Fruit fly (Drosophila melanogaster): ENCODE measurements around the gene dpr11.

dpr11 gene

DNA sequence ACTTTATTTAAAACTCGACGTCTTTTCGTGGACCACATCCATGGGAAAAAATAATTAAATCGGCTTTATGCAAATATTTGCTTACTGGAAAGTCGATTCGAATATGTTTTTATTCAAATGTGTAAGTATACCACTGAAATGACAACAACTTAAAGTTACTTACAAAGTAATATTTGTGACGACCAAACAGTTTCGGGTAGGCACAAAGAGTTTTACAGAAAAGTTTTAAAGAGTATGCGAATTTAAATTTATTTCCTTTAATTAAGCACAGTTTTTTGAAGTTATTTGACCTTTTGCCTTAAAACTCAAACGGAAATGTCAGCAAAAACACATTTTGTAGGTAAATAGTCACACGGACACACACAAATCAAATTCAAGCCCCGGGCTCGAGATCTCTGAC lies 44.4 kb downstream of the dpr11 start, which contains the start of gene Pif2:
Gene Pif2, plus strand, starts transcription at position 301 of the 400 bp plus-strand sequence.
- no peak for TF ChIP-seq sisA (GFP tag; IDR thresholded peaks at IDR 0.05)
- no peak for TF ChIP-seq twi (tag; optimal IDR thresholded peaks at IDR 0.05)
- TF ChIP-seq CG11247 (GFP tag; IDR thresholded peaks at IDR 0.05), result no peak

DNA sequence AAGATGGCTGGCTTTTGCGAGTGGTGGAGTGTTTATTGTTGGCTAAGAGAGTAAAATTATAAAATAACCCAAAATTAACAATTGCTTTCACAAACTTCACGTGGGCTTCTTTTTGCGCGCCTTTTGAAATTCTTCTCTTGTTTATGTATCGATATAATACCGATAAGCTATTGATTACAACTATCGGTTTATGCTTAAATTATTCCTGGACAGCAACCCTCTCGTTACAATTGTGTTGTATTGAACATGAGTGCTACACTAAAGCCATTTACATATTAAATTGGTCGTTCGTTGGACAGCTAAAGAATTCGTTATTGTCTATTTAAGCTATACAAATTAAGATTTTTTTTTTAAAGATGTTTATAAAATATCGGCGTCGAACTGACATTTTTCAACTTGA lies 59.1 kb downstream of the dpr11 start:
- TF ChIP-seq BEAF-32 (GFP tag; optimal IDR thresholded peaks at IDR 0.05), result peak; percentile 43
- peak; percentile 61 for TF ChIP-seq stwl (tag; optimal IDR thresholded peaks at IDR 0.05)
- no peak for TF ChIP-seq sim (GFP tag; IDR thresholded peaks at IDR 0.05)
- TF ChIP-seq E2f2 (GFP tag; IDR thresholded peaks at IDR 0.05), result 0 out of 2 replicates have a peak, but pooled peaks have one; percentile 7
- TF ChIP-seq CG30020 (tag; optimal IDR thresholded peaks at IDR 0.05), result no peak
- no peak for TF ChIP-seq nom (GFP tag; optimal IDR thresholded peaks at IDR 0.05)
- TF ChIP-seq CG13894 (tag; optimal IDR thresholded peaks at IDR 0.05), result no peak
- no peak for TF ChIP-seq Antp (GFP tag; optimal IDR thresholded peaks at IDR 0.05)
- peak; percentile 44; the same call in 1 of the 3 replicates for TF ChIP-seq CG16813 (GFP tag; IDR thresholded peaks at IDR 0.05; ENCODE audit: partially characterized antibody)
- no peak for TF ChIP-seq Ets65A (GFP tag)
- no peak for TF ChIP-seq Ptx1 (GFP tag; IDR thresholded peaks at IDR 0.05)
- 0 out of 2 replicates have a peak, but pooled peaks have one; percentile 11 for TF ChIP-seq CG13287 (GFP tag; IDR thresholded peaks at IDR 0.05; ENCODE audit: partially characterized antibody)
- TF ChIP-seq Scr (GFP tag; IDR thresholded peaks at IDR 0.05; ENCODE audit: partially characterized antibody), result peak; percentile 37
- TF ChIP-seq ase (GFP tag; IDR thresholded peaks at IDR 0.05), result no peak
- no peak for TF ChIP-seq CG7786 (GFP tag; optimal IDR thresholded peaks at IDR 0.05)
- no peak for TF ChIP-seq CG12071 (GFP tag; optimal IDR thresholded peaks at IDR 0.05)
- no peak for TF ChIP-seq Aef1 (GFP tag; IDR thresholded peaks at IDR 0.05)
- no peak for TF ChIP-seq CG32767 (GFP tag; IDR thresholded peaks at IDR 0.05)
- peak; percentile 63 for TF ChIP-seq CG12155 (GFP tag; optimal IDR thresholded peaks at IDR 0.05)
- peak; percentile 38 for TF ChIP-seq Dref (GFP tag; IDR thresholded peaks at IDR 0.05)
- no peak for TF ChIP-seq CG6813 (GFP tag; optimal IDR thresholded peaks at IDR 0.05)
- TF ChIP-seq amos (GFP tag; IDR thresholded peaks at IDR 0.05; ENCODE audit: partially characterized antibody), result 0 out of 2 replicates have a peak, but pooled peaks have one; percentile 41
- 0 out of 3 replicates have a peak, but pooled peaks have one; percentile 22 for TF ChIP-seq HLH4C (GFP tag; IDR thresholded peaks at IDR 0.05; ENCODE audit: partially characterized antibody)
- TF ChIP-seq pfk (GFP tag; optimal IDR thresholded peaks at IDR 0.05), result no peak
- TF ChIP-seq vvl (GFP tag; IDR thresholded peaks at IDR 0.05), result no peak
- TF ChIP-seq CG10565 (GFP tag; optimal IDR thresholded peaks at IDR 0.05), result no peak
- TF ChIP-seq emc (GFP tag; optimal IDR thresholded peaks at IDR 0.05), result no peak

DNA sequence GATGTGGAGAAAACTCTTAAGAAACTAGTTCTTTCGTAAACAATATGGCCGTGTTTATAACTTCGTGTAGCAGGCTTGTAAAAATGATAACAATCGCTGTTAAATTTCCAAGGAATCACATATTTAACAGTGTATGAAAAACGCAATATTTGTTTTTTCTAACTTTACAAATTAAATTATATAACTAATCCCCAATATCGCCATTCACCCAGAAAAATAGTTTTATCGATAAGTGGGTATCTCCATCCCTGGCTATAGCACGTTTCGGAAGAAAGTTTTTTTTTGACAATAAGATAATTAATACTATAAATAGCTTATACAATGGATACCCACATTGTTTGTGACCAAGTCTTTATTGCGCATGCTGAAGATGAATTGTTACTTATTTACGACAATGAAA lies 65.9 kb downstream of the dpr11 start, which contains the start of gene CG15185:
Gene CG15185, plus strand, starts transcription at position 301 of the 400 bp plus-strand sequence.
- TF ChIP-seq pum (GFP tag; optimal IDR thresholded peaks at IDR 0.05) (no peak), amos (GFP tag; IDR thresholded peaks at IDR 0.05; ENCODE audit: partially characterized antibody) (no peak), Taf1 (GFP tag; IDR thresholded peaks at IDR 0.05) (no peak), dmrt99B (tag; optimal IDR thresholded peaks at IDR 0.05) (no peak), Sry-β (GFP tag; optimal IDR thresholded peaks at IDR 0.05) (no peak), CG42726 (GFP tag; IDR thresholded peaks at IDR 0.05; ENCODE audit: partially characterized antibody) (no peak), lab (GFP tag; optimal IDR thresholded peaks at IDR 0.05) (no peak), CG12104 (GFP tag; optimal IDR thresholded peaks at IDR 0.05) (no peak), NFAT (GFP tag; IDR thresholded peaks at IDR 0.05) (no peak), ac (GFP tag; optimal IDR thresholded peaks at IDR 0.05) (no peak)
